Worm (Caenorhabditis elegans) whole organism, mixed stage, embryonic: ENCODE data around the gene ins-11.

ENCODE experiments used
- blmp-1 ChIP-seq: fragments of 150-350 bp; optimal IDR thresholded peaks from 2 replicates; lab custom pipeline; 2014; ENCODE audit warnings: missing biosample characterization, missing genetic modification characterization
- ceh-83 ChIP-seq: fragments of 200-800 bp; sonication (Bioruptor generic); optimal IDR thresholded peaks from 2 replicates; lab custom pipeline; 2018; ENCODE audit warnings: mild to moderate bottlenecking, missing genetic modification characterization, missing compliant biosample characterization
- drap-1 ChIP-seq: fragments of 200-800 bp; sonication (Bioruptor generic); optimal IDR thresholded peaks from 3 replicates; lab custom pipeline; 2018; ENCODE audit warnings: mild to moderate bottlenecking, missing genetic modification characterization, missing compliant biosample characterization
- elt-3 ChIP-seq: fragments of 150-350 bp; optimal IDR thresholded peaks from 2 replicates; lab custom pipeline; 2014; ENCODE audit warnings: missing biosample characterization, missing genetic modification characterization
- lin-13 ChIP-seq: fragments of 150-350 bp; optimal IDR thresholded peaks from 2 replicates; lab custom pipeline; 2014; ENCODE audit warnings: missing biosample characterization, missing genetic modification characterization
- lin-32 ChIP-seq: fragments of 200-800 bp; sonication (Bioruptor generic); optimal IDR thresholded peaks from 2 replicates; lab custom pipeline; 2018; ENCODE audit warnings: mild to moderate bottlenecking, missing genetic modification characterization, missing compliant biosample characterization
- mls-2 ChIP-seq: sonication (generic microtip); optimal IDR thresholded peaks from 2 replicates; lab custom pipeline; 2016; ENCODE audit warnings: mild to moderate bottlenecking, missing genetic modification characterization, moderate library complexity, missing compliant biosample characterization
- nhr-2 ChIP-seq: fragments of 150-350 bp; optimal IDR thresholded peaks from 2 replicates; lab custom pipeline; 2014; ENCODE audit warnings: missing biosample characterization, missing genetic modification characterization
- nhr-237 ChIP-seq: fragments of 150-350 bp; optimal IDR thresholded peaks from 2 replicates; lab custom pipeline; 2014; ENCODE audit warnings: missing biosample characterization, missing genetic modification characterization
- nhr-28 ChIP-seq: fragments of 150-350 bp; optimal IDR thresholded peaks from 2 replicates; lab custom pipeline; 2014; ENCODE audit warnings: missing biosample characterization, missing genetic modification characterization
- sem-2 ChIP-seq: fragments of 200-800 bp; sonication (Bioruptor generic); optimal IDR thresholded peaks from 2 replicates; lab custom pipeline; 2018; ENCODE audit warnings: mild to moderate bottlenecking, missing genetic modification characterization, missing compliant biosample characterization
- unc-39 ChIP-seq: fragments of 150-350 bp; optimal IDR thresholded peaks from 2 replicates; lab custom pipeline; 2014; ENCODE audit warnings: missing biosample characterization, missing genetic modification characterization
- ztf-11 ChIP-seq: fragments of 150-350 bp; optimal IDR thresholded peaks from 2 replicates; lab custom pipeline; 2014; ENCODE audit warnings: missing biosample characterization, missing genetic modification characterization

DNA sequence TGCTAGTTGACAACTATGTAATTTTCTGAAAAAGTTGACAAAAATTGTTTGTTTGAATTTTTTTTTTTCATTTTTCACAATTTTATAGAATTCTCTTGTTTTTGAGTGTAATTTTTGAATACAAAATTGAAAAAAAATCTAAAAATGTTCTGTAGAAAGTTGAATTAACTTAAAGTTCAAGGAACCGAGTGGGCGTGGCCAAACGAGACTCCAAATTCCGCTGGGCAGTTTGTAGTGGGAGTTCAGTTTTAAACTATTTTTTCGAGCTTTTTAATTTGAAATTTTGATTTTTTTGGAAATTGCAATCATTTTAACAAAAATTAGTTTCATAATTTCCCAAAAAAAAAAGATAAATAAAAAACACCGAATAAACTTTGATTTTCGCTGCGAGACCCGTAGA is 19.5 kb upstream of the ins-11 start:
- TF ChIP-seq sem-2 (GFP tag; lab: Kevin White, UChicago) = no peak
- no peak for TF ChIP-seq nhr-2 (tag; lab: Kevin White, UChicago)
- no peak for TF ChIP-seq unc-39
- no peak for TF ChIP-seq drap-1 (GFP tag; lab: Kevin White, UChicago)
- no peak for TF ChIP-seq nhr-237 (tag; lab: Kevin White, UChicago)
- no peak for TF ChIP-seq nhr-28 (tag; lab: Kevin White, UChicago)
- no peak for TF ChIP-seq ceh-83 (GFP tag; lab: Kevin White, UChicago)
- TF ChIP-seq lin-32 (GFP tag; lab: Kevin White, UChicago) = no peak
- no peak for TF ChIP-seq blmp-1 (tag; lab: Kevin White, UChicago)
- TF ChIP-seq lin-13 (tag; lab: Kevin White, UChicago) = no peak
- no peak for TF ChIP-seq mls-2 (tag; lab: Kevin White, UChicago)
- no peak for TF ChIP-seq ztf-11 (tag; lab: Kevin White, UChicago)
- no peak for TF ChIP-seq elt-3 (tag; lab: Kevin White, UChicago)
